Worm (Caenorhabditis elegans) whole organism, L4 larva: ENCODE measurements around the gene C14A4.7.

Experiments
- ama-1 ChIP-seq: fragments of 150-350 bp; optimal IDR thresholded peaks from 2 replicates; lab custom pipeline; 2014; ENCODE audit warnings: inconsistent platforms, mixed read lengths
- ceh-32 ChIP-seq: sonication (generic microtip); optimal IDR thresholded peaks from 2 replicates; lab custom pipeline; 2016; ENCODE audit warnings: mild to moderate bottlenecking, missing genetic modification characterization, missing compliant biosample characterization; ENCODE audit not compliant: poor library complexity
- dmd-9 ChIP-seq: fragments of 200-800 bp; sonication (Bioruptor generic); IDR thresholded peaks from 2 replicates; pipeline ENCODE4 v1.3.6; 2022; ENCODE audit warnings: missing genetic modification reagents, missing genetic modification characterization, missing compliant biosample characterization
- fkh-10 ChIP-seq: fragments of 150-350 bp; optimal IDR thresholded peaks from 2 replicates; lab custom pipeline; 2014; ENCODE audit warnings: missing biosample characterization, missing genetic modification reagents, missing genetic modification characterization
- lin-13 ChIP-seq: fragments of 150-350 bp; optimal IDR thresholded peaks from 2 replicates; lab custom pipeline; 2014; ENCODE audit warnings: missing biosample characterization, missing genetic modification reagents, missing genetic modification characterization
- lsy-2 ChIP-seq, 2 experiments: fragments of 150-350 bp in 1 of 2; sonication (generic microtip) in 1 of 2; optimal IDR thresholded peaks; 2 replicates each; lab custom pipeline; 2014 to 2017; ENCODE audit warnings: missing biosample characterization in 2 of 2, missing genetic modification characterization in 2 of 2
- madf-9 ChIP-seq: fragments of 200-800 bp; sonication (Bioruptor generic); conservative IDR thresholded peaks from 2 replicates; pipeline ENCODE4 v1.3.6; 2022; ENCODE audit warnings: missing genetic modification reagents, missing genetic modification characterization, missing compliant biosample characterization
- mep-1 ChIP-seq: fragments of 150-350 bp; sonication (generic microtip); optimal IDR thresholded peaks from 3 replicates; lab custom pipeline; 2014; ENCODE audit warnings: missing biosample characterization, missing genetic modification characterization
- nhr-42 ChIP-seq: fragments of 200-800 bp; sonication (Bioruptor generic); IDR thresholded peaks from 2 replicates; pipeline ENCODE4 v1.3.6; 2022; ENCODE audit warnings: missing genetic modification characterization, missing compliant biosample characterization
- nhr-77 ChIP-seq: fragments of 150-350 bp; optimal IDR thresholded peaks from 2 replicates; lab custom pipeline; 2014; ENCODE audit warnings: missing biosample characterization, missing genetic modification characterization
- pqm-1 ChIP-seq: sonication (generic microtip); optimal IDR thresholded peaks from 2 replicates; lab custom pipeline; 2017; ENCODE audit warnings: missing biosample characterization, missing genetic modification characterization
- unc-130 ChIP-seq: sonication (generic microtip); optimal IDR thresholded peaks from 2 replicates; lab custom pipeline; 2016; ENCODE audit warnings: missing genetic modification reagents, missing genetic modification characterization, missing compliant biosample characterization
- unc-39 ChIP-seq: sonication (generic microtip); optimal IDR thresholded peaks from 2 replicates; lab custom pipeline; 2017; ENCODE audit warnings: missing biosample characterization, missing genetic modification characterization
- ztf-11 ChIP-seq: fragments of 150-350 bp; optimal IDR thresholded peaks from 2 replicates; lab custom pipeline; 2014; ENCODE audit warnings: missing biosample characterization, missing genetic modification characterization

DNA sequence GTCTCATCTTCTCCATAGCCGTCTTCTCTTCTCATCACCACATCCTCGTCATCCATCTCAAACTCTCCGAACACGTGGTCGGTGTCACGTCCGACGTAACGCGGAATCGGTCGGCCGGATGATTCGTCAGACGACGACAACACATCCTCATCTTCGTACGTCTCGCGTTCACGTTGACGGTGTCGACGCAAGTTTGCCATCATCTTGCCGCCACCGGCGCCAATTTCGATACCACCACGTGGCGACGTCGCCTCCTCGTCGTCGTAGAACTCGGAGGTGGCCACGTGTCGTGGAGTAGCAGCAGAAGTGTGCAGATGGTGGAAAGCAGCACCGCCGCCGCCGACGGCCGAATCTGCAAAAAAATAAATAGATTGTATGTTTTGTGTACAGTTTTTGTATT, 49.1 kb downstream of the C14A4.7 start:
- TF ChIP-seq unc-39 (no peak), lsy-2 (tag; optimal IDR thresholded peaks at IDR 0.05; lab: Kevin White, UChicago) (no peak), pqm-1 (tag; lab: Kevin White, UChicago) (no peak), mep-1 (no peak), dmd-9 (GFP tag; lab: Robert Waterston, UW) (0 out of 2 replicates have a peak, but pooled peaks have one; percentile 47), madf-9 (GFP tag; lab: Robert Waterston, UW) (peak; percentile 26; the same call in 1 of the 2 replicates), ama-1 (lab: Kevin White, UChicago) (no peak), lin-13 (GFP tag; lab: Kevin White, UChicago) (no peak), ztf-11 (no peak), ceh-32 (tag; lab: Kevin White, UChicago) (no peak), fkh-10 (no peak), unc-130 (GFP tag; lab: Kevin White, UChicago) (no peak), nhr-77 (tag; lab: Kevin White, UChicago) (no peak), nhr-42 (no peak; the same call in 1 of the 2 replicates)
